Worm (Caenorhabditis elegans): ENCODE measurements around the gene arp-6.

DNA sequence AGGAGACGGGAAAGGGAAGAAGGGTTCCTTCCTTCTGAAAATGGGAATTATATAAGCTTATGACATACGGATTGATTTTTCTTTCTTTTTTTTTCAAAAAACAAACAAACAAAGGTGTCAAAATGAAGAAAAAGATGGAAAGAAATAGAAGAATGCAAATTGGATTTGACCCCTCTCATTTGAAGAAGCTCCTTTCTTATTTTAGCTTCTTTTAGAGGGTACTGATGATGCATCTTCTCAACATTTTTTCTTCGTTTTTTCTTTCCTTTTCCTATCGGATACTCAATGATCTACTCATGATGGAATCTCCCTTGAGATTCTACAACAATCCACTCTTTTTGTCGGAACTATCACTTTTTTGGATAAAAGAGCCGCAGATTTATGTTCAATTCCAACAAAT lies 47.0 kb downstream of the arp-6 start:
- no peak for TF ChIP-seq unc-62 (GFP tag; optimal IDR thresholded peaks at IDR 0.05)
- TF ChIP-seq nhr-76 (tag; optimal IDR thresholded peaks at IDR 0.05), result no peak
- no peak for TF ChIP-seq snpc-4 (tag; optimal IDR thresholded peaks at IDR 0.05)
